Worm (Caenorhabditis elegans): ENCODE measurements around the gene C55A6.7.
A peak's percentile ranks its signal among the peaks of the same experiment; 100 is the strongest.

The C55A6.7 gene

ce11 chrV:11503081-11503751, 17.1 kb downstream of the C55A6.7 start, which contains the start of gene C55A6.12:
C55A6.12 (minus strand) TSS chrV:11503131.
- TF ChIP-seq sox-4 (tag; optimal IDR thresholded peaks at IDR 0.05) (no peak), nfya-1 (tag; optimal IDR thresholded peaks at IDR 0.05) (peak; percentile 91)

- TF ChIP-seq npax-4 (tag; optimal IDR thresholded peaks at IDR 0.05) (no peak), ceh-31 (tag; optimal IDR thresholded peaks at IDR 0.05) (no peak), mec-3 (tag; optimal IDR thresholded peaks at IDR 0.05; ENCODE audit: borderline replicate concordance) (no peak)
These were observed 19.4 kb downstream of the C55A6.7 start for ce11 chrV:11500980-11501379.

ce11 chrV:11499786-11500185, 20.5 kb downstream of the C55A6.7 start:
- TF ChIP-seq C08G9.2 (tag; optimal IDR thresholded peaks at IDR 0.05) = no peak
- TF ChIP-seq ceh-19 (GFP tag; optimal IDR thresholded peaks at IDR 0.05) = no peak
- no peak for TF ChIP-seq fkh-6 (tag; optimal IDR thresholded peaks at IDR 0.05)
- no peak for TF ChIP-seq K02D7.2 (tag; optimal IDR thresholded peaks at IDR 0.05)
- no peak for TF ChIP-seq fkh-10 (GFP tag; optimal IDR thresholded peaks at IDR 0.05)
- no peak for TF ChIP-seq nfya-1 (tag; optimal IDR thresholded peaks at IDR 0.05)
- TF ChIP-seq elt-2 (tag; optimal IDR thresholded peaks at IDR 0.05) = no peak

- no peak for TF ChIP-seq ceh-30 (tag; optimal IDR thresholded peaks at IDR 0.05)
- no peak for TF ChIP-seq fax-1 (tag; optimal IDR thresholded peaks at IDR 0.05)
- no peak for TF ChIP-seq T23F11.4 (GFP tag; optimal IDR thresholded peaks at IDR 0.05)
- TF ChIP-seq fkh-10 (GFP tag; optimal IDR thresholded peaks at IDR 0.05) = no peak
- no peak for TF ChIP-seq pqm-1 (tag; optimal IDR thresholded peaks at IDR 0.05)
- TF ChIP-seq gmeb-2 (tag; optimal IDR thresholded peaks at IDR 0.05) = no peak
- no peak for TF ChIP-seq mec-3 (tag; optimal IDR thresholded peaks at IDR 0.05; ENCODE audit: borderline replicate concordance)
- no peak for TF ChIP-seq ceh-6 (GFP tag; optimal IDR thresholded peaks at IDR 0.05)
- TF ChIP-seq ama-1 (optimal IDR thresholded peaks at IDR 0.05) = no peak
- no peak for TF ChIP-seq zip-5 (tag; optimal IDR thresholded peaks at IDR 0.05)
- TF ChIP-seq ref-2 (tag; optimal IDR thresholded peaks at IDR 0.05) = no peak
- TF ChIP-seq odd-2 (tag; optimal IDR thresholded peaks at IDR 0.05) = no peak
- no peak for TF ChIP-seq nhr-232 (tag; optimal IDR thresholded peaks at IDR 0.05)
These were observed 22.9 kb downstream of the C55A6.7 start for ce11 chrV:11497475-11497874.

ce11 chrV:11496283-11496682, 24.0 kb downstream of the C55A6.7 start, which contains the start of gene htrl-1:
htrl-1 (minus strand) TSS chrV:11496383.
- TF ChIP-seq pros-1 (tag; optimal IDR thresholded peaks at IDR 0.05) = no peak
- no peak for TF ChIP-seq zip-5 (tag; optimal IDR thresholded peaks at IDR 0.05)
- no peak for TF ChIP-seq rnt-1 (tag; optimal IDR thresholded peaks at IDR 0.05)
- no peak for TF ChIP-seq hlh-30 (tag; optimal IDR thresholded peaks at IDR 0.05; ENCODE audit: insufficient read depth)
- no peak for TF ChIP-seq ceh-19 (GFP tag; optimal IDR thresholded peaks at IDR 0.05)
- no peak for TF ChIP-seq sox-2 (GFP tag; IDR thresholded peaks at IDR 0.05)
- no peak for TF ChIP-seq tbx-7 (tag; optimal IDR thresholded peaks at IDR 0.05)
- no peak for TF ChIP-seq mec-3 (tag; optimal IDR thresholded peaks at IDR 0.05; ENCODE audit: borderline replicate concordance)
- TF ChIP-seq ceh-45 (GFP tag; IDR thresholded peaks at IDR 0.05) = no peak
- no peak for TF ChIP-seq F13H6.1 (tag; optimal IDR thresholded peaks at IDR 0.05)
- no peak for TF ChIP-seq C38D4.7 (GFP tag; optimal IDR thresholded peaks at IDR 0.05)
- no peak for TF ChIP-seq odd-2 (tag; optimal IDR thresholded peaks at IDR 0.05)
- no peak for TF ChIP-seq ceh-6 (GFP tag; optimal IDR thresholded peaks at IDR 0.05)
- no peak for TF ChIP-seq ztf-16 (tag; optimal IDR thresholded peaks at IDR 0.05)
- no peak for TF ChIP-seq C08G9.2 (tag; optimal IDR thresholded peaks at IDR 0.05)
- TF ChIP-seq fkh-6 (tag; optimal IDR thresholded peaks at IDR 0.05) = no peak
- TF ChIP-seq lin-11 (tag; optimal IDR thresholded peaks at IDR 0.05) = no peak
- no peak for TF ChIP-seq nfya-1 (tag; optimal IDR thresholded peaks at IDR 0.05)

All from whole organism, late embryonic.